Fruit fly (Drosophila melanogaster) whole organism, embryonic: ENCODE results near the gene par-6.

Experiments used
- B-H2 ChIP-seq: fragments of 200-800 bp; sonication (Bioruptor generic); optimal IDR thresholded peaks from 2 replicates; lab custom pipeline; 2018; ENCODE audit warnings: missing biosample characterization, mild to moderate bottlenecking, missing genetic modification characterization
- Bdp1 ChIP-seq: fragments of 200-800 bp; sonication (Bioruptor generic); optimal IDR thresholded peaks from 3 replicates; lab custom pipeline; 2016; ENCODE audit warnings: missing biosample characterization, missing genetic modification characterization
- Bteb2 ChIP-seq: fragments of 200-800 bp; sonication (Bioruptor generic); optimal IDR thresholded peaks from 2 replicates; lab custom pipeline; 2016; ENCODE audit warnings: missing biosample characterization, missing genetic modification characterization
- CG10267 ChIP-seq: fragments of 200-800 bp; sonication (Bioruptor generic); optimal IDR thresholded peaks from 2 replicates; lab custom pipeline; 2018; ENCODE audit warnings: missing biosample characterization, mild to moderate bottlenecking, missing genetic modification characterization, moderate library complexity
- CG10959 ChIP-seq: fragments of 200-800 bp; sonication (Bioruptor generic); IDR thresholded peaks from 2 replicates; pipeline ENCODE4 v1.3.6; 2022; ENCODE audit warnings: missing biosample characterization, missing genetic modification characterization
- CG12155 ChIP-seq: fragments of 200-800 bp; sonication (Bioruptor generic); optimal IDR thresholded peaks from 3 replicates; lab custom pipeline; 2016; ENCODE audit warnings: missing biosample characterization, missing genetic modification characterization
- CG12769 ChIP-seq: fragments of 200-800 bp; sonication (Bioruptor generic); optimal IDR thresholded peaks from 2 replicates; lab custom pipeline; 2019; ENCODE audit warnings: missing biosample characterization, mild to moderate bottlenecking, missing genetic modification characterization, moderate library complexity
- CG13296 ChIP-seq: fragments of 200-800 bp; sonication (Bioruptor generic); optimal IDR thresholded peaks from 3 replicates; lab custom pipeline; 2018; ENCODE audit warnings: missing biosample characterization, mild to moderate bottlenecking, missing genetic modification characterization
- CG14667 ChIP-seq: fragments of 200-800 bp; sonication (Bioruptor generic); IDR thresholded peaks from 2 replicates; pipeline ENCODE4 v1.3.6; 2022; ENCODE audit warnings: missing biosample characterization, missing genetic modification characterization
- CG14860 ChIP-seq: fragments of 200-800 bp; sonication (Bioruptor generic); IDR thresholded peaks from 3 replicates; pipeline ENCODE4 v1.3.6; 2022; ENCODE audit warnings: missing biosample characterization, missing genetic modification characterization; ENCODE audit not compliant: partially characterized antibody
- CG15073 ChIP-seq: fragments of 200-800 bp; sonication (Bioruptor generic); optimal IDR thresholded peaks from 2 replicates; lab custom pipeline; 2016; ENCODE audit warnings: missing biosample characterization, missing genetic modification characterization
- CG15479 ChIP-seq: fragments of 200-800 bp; sonication (Bioruptor generic); optimal IDR thresholded peaks from 3 replicates; lab custom pipeline; 2019; ENCODE audit warnings: missing biosample characterization, mild to moderate bottlenecking, missing genetic modification characterization, moderate library complexity
- CG18262 ChIP-seq: fragments of 200-800 bp; optimal IDR thresholded peaks from 3 replicates; lab custom pipeline; 2019; ENCODE audit warnings: missing biosample characterization, mild to moderate bottlenecking, missing genetic modification characterization, moderate library complexity
- CG30403 ChIP-seq: fragments of 200-800 bp; sonication (Bioruptor generic); optimal IDR thresholded peaks from 3 replicates; lab custom pipeline; 2016; ENCODE audit warnings: missing biosample characterization, missing genetic modification characterization
- CG31365 ChIP-seq: fragments of 200-800 bp; sonication (Bioruptor generic); optimal IDR thresholded peaks from 2 replicates; lab custom pipeline; 2018; ENCODE audit warnings: missing biosample characterization, mild to moderate bottlenecking, missing genetic modification characterization
- CG4282 ChIP-seq: fragments of 200-800 bp; sonication (Bioruptor generic); optimal IDR thresholded peaks from 2 replicates; lab custom pipeline; 2016; ENCODE audit warnings: missing biosample characterization, missing genetic modification characterization
- CG6683 ChIP-seq: fragments of 200-800 bp; sonication (Bioruptor generic); optimal IDR thresholded peaks from 2 replicates; lab custom pipeline; 2017; ENCODE audit warnings: missing biosample characterization, mild to moderate bottlenecking, missing genetic modification characterization, missing genetic modification reagents
- CG9609 ChIP-seq: fragments of 200-800 bp; sonication (Bioruptor generic); optimal IDR thresholded peaks from 3 replicates; lab custom pipeline; 2016; ENCODE audit warnings: missing biosample characterization, missing genetic modification characterization
- D ChIP-seq, 2 experiments: fragments of 200-800 bp in 1 of 2; fragments of >200 bp in 1 of 2; sonication (Bioruptor generic) in 1 of 2; optimal IDR thresholded peaks; 2 replicates in 1 of 2; 3 replicates in 1 of 2; lab custom pipeline; 2017; ENCODE audit warnings: mild to moderate bottlenecking in 1 of 2, missing biosample characterization in 1 of 2, missing genetic modification characterization in 1 of 2, missing genetic modification reagents in 1 of 2
- Dll ChIP-seq: fragments of 200-800 bp; sonication (Bioruptor generic); IDR thresholded peaks from 4 replicates; pipeline ENCODE4 v1.3.6; 2022; ENCODE audit warnings: missing biosample characterization, missing genetic modification characterization; ENCODE audit not compliant: partially characterized antibody
- H15 ChIP-seq: fragments of 200-800 bp; sonication (Bioruptor generic); IDR thresholded peaks from 3 replicates; pipeline ENCODE4 v1.3.6; 2022; ENCODE audit warnings: missing biosample characterization, missing genetic modification characterization
- HHEX ChIP-seq: fragments of 200-800 bp; sonication (Bioruptor generic); optimal IDR thresholded peaks from 3 replicates; lab custom pipeline; 2017; ENCODE audit warnings: missing biosample characterization, mild to moderate bottlenecking, missing genetic modification characterization, missing genetic modification reagents
- Lim3 ChIP-seq: fragments of 200-800 bp; sonication (Bioruptor generic); IDR thresholded peaks from 2 replicates; pipeline ENCODE4 v1.3.6; 2022; ENCODE audit warnings: missing biosample characterization, missing genetic modification characterization
- MESR4 ChIP-seq: fragments of 200-800 bp; sonication (Bioruptor generic); optimal IDR thresholded peaks from 2 replicates; lab custom pipeline; 2018; ENCODE audit warnings: missing biosample characterization, mild to moderate bottlenecking, missing genetic modification characterization, moderate library complexity
- Meics ChIP-seq: fragments of 200-800 bp; sonication (Bioruptor generic); optimal IDR thresholded peaks from 2 replicates; lab custom pipeline; 2017; ENCODE audit warnings: missing biosample characterization, mild to moderate bottlenecking, missing genetic modification characterization
- Optix ChIP-seq: fragments of 200-800 bp; sonication (Bioruptor generic); IDR thresholded peaks from 3 replicates; pipeline ENCODE4 v1.3.6; 2022; ENCODE audit warnings: missing biosample characterization, missing genetic modification characterization
- PHDP ChIP-seq: fragments of 200-800 bp; sonication (Bioruptor generic); optimal IDR thresholded peaks from 3 replicates; lab custom pipeline; 2018; ENCODE audit warnings: missing biosample characterization, mild to moderate bottlenecking, missing genetic modification characterization, moderate library complexity
- TFAM ChIP-seq: fragments of 200-800 bp; sonication (Bioruptor generic); optimal IDR thresholded peaks from 2 replicates; lab custom pipeline; 2017; ENCODE audit warnings: missing biosample characterization, missing genetic modification characterization, inconsistent platforms
- Tbp ChIP-seq: fragments of >200 bp; optimal IDR thresholded peaks from 2 replicates; lab custom pipeline; 2018; ENCODE audit warnings: missing biosample characterization, missing genetic modification characterization
- ac ChIP-seq: fragments of 200-800 bp; sonication (Bioruptor generic); optimal IDR thresholded peaks from 3 replicates; lab custom pipeline; 2017; ENCODE audit warnings: missing biosample characterization, mild to moderate bottlenecking, missing genetic modification characterization
- ato ChIP-seq: fragments of 200-800 bp; sonication (Bioruptor generic); IDR thresholded peaks from 2 replicates; pipeline ENCODE4 v1.3.6; 2022; ENCODE audit warnings: missing biosample characterization, missing genetic modification characterization; ENCODE audit not compliant: partially characterized antibody
- chm ChIP-seq: fragments of 200-800 bp; sonication (Bioruptor generic); IDR thresholded peaks from 2 replicates; pipeline ENCODE4 v1.3.6; 2022; ENCODE audit warnings: missing biosample characterization, missing genetic modification characterization
- corto ChIP-seq: fragments of 200-800 bp; sonication (Bioruptor generic); optimal IDR thresholded peaks from 2 replicates; lab custom pipeline; 2016; ENCODE audit warnings: missing biosample characterization, mild to moderate bottlenecking, missing genetic modification characterization, moderate library complexity
- croc ChIP-seq: fragments of 200-800 bp; sonication (Bioruptor generic); conservative IDR thresholded peaks from 3 replicates; pipeline ENCODE4 v1.3.6; 2022; ENCODE audit warnings: missing biosample characterization, missing genetic modification characterization
- dmrt99B ChIP-seq: fragments of 200-800 bp; sonication (Bioruptor generic); optimal IDR thresholded peaks from 2 replicates; lab custom pipeline; 2018; ENCODE audit warnings: missing biosample characterization, mild to moderate bottlenecking, missing genetic modification characterization, moderate library complexity
- exex ChIP-seq: fragments of 200-800 bp; sonication (Bioruptor generic); optimal IDR thresholded peaks from 4 replicates; lab custom pipeline; 2018; ENCODE audit warnings: missing biosample characterization, mild to moderate bottlenecking, missing genetic modification characterization, moderate library complexity
- hb ChIP-seq: fragments of 200-800 bp; sonication (Bioruptor generic); IDR thresholded peaks from 3 replicates; pipeline ENCODE4 v1.3.6; 2022; ENCODE audit warnings: missing biosample characterization, missing genetic modification characterization; ENCODE audit not compliant: partially characterized antibody
- hbn ChIP-seq: fragments of 200-800 bp; sonication (Bioruptor generic); IDR thresholded peaks from 2 replicates; pipeline ENCODE4 v1.3.6; 2022; ENCODE audit warnings: missing biosample characterization, missing genetic modification characterization; ENCODE audit not compliant: partially characterized antibody
- hkb ChIP-seq, 2 experiments: fragments of 200-800 bp in 1 of 2; fragments of >200 bp in 1 of 2; sonication (Bioruptor generic) in 1 of 2; IDR thresholded peaks in 1 of 2; optimal IDR thresholded peaks in 1 of 2; 2 replicates each; pipeline versions ENCODE4 v1.3.6 to Lab custom; 2017 to 2022; ENCODE audit warnings: missing biosample characterization in 1 of 2, missing genetic modification characterization in 1 of 2
- pum ChIP-seq: fragments of 200-800 bp; sonication (Bioruptor generic); optimal IDR thresholded peaks from 2 replicates; lab custom pipeline; 2016; ENCODE audit warnings: missing biosample characterization, missing genetic modification characterization
- repo ChIP-seq: fragments of 200-800 bp; sonication (Bioruptor generic); optimal IDR thresholded peaks from 2 replicates; lab custom pipeline; 2016; ENCODE audit warnings: missing biosample characterization, missing genetic modification characterization
- ssp ChIP-seq: fragments of 200-800 bp; sonication (Bioruptor generic); IDR thresholded peaks from 2 replicates; pipeline ENCODE4 v1.3.6; 2022; ENCODE audit warnings: missing biosample characterization, missing genetic modification characterization
- tap ChIP-seq: fragments of 200-800 bp; optimal IDR thresholded peaks from 3 replicates; lab custom pipeline; 2019; ENCODE audit warnings: missing biosample characterization, mild to moderate bottlenecking, missing genetic modification characterization, moderate library complexity
- toy ChIP-seq: fragments of 200-800 bp; sonication (Bioruptor generic); IDR thresholded peaks from 2 replicates; pipeline ENCODE4 v1.3.6; 2022; ENCODE audit warnings: missing biosample characterization, missing genetic modification characterization
- ttk ChIP-seq: fragments of 200-800 bp; sonication (Bioruptor generic); IDR thresholded peaks from 2 replicates; pipeline ENCODE4 v2.1.2; 2022; ENCODE audit warnings: missing biosample characterization, missing genetic modification characterization
- twi ChIP-seq: fragments of 200-800 bp; optimal IDR thresholded peaks from 2 replicates; lab custom pipeline; 2019; ENCODE audit warnings: missing biosample characterization, mild to moderate bottlenecking, missing genetic modification characterization, moderate library complexity
- vvl ChIP-seq: fragments of 200-800 bp; sonication (Bioruptor generic); IDR thresholded peaks from 2 replicates; pipeline ENCODE4 v1.3.6; 2022; ENCODE audit warnings: missing biosample characterization, missing genetic modification characterization
- wdn ChIP-seq: fragments of 200-800 bp; sonication (Bioruptor generic); IDR thresholded peaks from 2 replicates; pipeline ENCODE4 v1.3.6; 2022; ENCODE audit warnings: missing biosample characterization, missing genetic modification characterization
- zfh2 ChIP-seq: fragments of 200-800 bp; sonication (Bioruptor generic); optimal IDR thresholded peaks from 2 replicates; lab custom pipeline; 2016; ENCODE audit warnings: missing biosample characterization, missing genetic modification characterization

The par-6 gene

DNA sequence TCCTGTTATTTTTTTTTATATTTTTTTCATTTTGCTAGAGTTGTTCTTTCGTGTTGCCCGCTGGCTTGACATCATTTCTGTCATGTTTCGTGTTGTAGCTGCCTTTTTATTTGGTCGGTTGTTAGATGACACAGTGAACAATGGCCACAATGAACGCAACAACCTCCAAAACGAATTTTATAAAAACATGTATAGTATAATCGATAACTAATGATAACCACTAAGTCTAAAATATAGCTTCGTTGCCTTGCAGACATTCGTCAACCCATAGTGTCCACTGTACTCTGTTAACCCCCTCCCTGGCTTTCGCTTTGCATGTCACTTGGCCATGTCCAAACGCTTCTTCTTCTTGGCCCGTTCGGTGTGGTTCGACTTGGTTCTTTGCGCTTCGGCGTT, 10.6 kb downstream of the par-6 start (continued):
- TF ChIP-seq CG15479 (GFP tag; lab: Kevin White, UChicago) (no peak), corto (GFP tag; lab: Kevin White, UChicago) (no peak), CG14860 (GFP tag; lab: Robert Waterston, UW) (no peak), exex (tag; lab: Kevin White, UChicago) (no peak), CG10959 (GFP tag; lab: Robert Waterston, UW) (peak; percentile 76), CG6683 (GFP tag; lab: Kevin White, UChicago) (peak; percentile 3), Lim3 (GFP tag; lab: Robert Waterston, UW) (0 out of 2 replicates have a peak, but pooled peaks have one; percentile 16), PHDP (tag; lab: Kevin White, UChicago) (peak; percentile 57), hkb (optimal IDR thresholded peaks at IDR 0.05; lab: Kevin White, UChicago) (no peak), hkb (GFP tag; IDR thresholded peaks at IDR 0.05; lab: Robert Waterston, UW) (peak; percentile 85), croc (GFP tag; lab: Robert Waterston, UW) (peak; percentile 79), repo (GFP tag; lab: Kevin White, UChicago) (peak; percentile 60), toy (GFP tag; lab: Robert Waterston, UW) (peak; percentile 57; the same call in 1 of the 2 replicates), Bdp1 (GFP tag; lab: Kevin White, UChicago) (peak; percentile 54), CG12769 (tag; lab: Kevin White, UChicago) (peak; percentile 83), Dll (GFP tag; lab: Robert Waterston, UW) (no peak), D (optimal IDR thresholded peaks at IDR 0.05; lab: Kevin White, UChicago) (no peak), D (GFP tag; optimal IDR thresholded peaks at IDR 0.05; lab: Kevin White, UChicago) (peak; percentile 32), zfh2 (GFP tag; lab: Kevin White, UChicago) (peak; percentile 65), wdn (GFP tag; lab: Robert Waterston, UW) (peak; percentile 45; the same call in 1 of the 2 replicates), CG12155 (peak; percentile 48), tap (tag; lab: Kevin White, UChicago) (peak; percentile 64), ssp (GFP tag; lab: Robert Waterston, UW) (peak; percentile 73), B-H2 (no peak), vvl (GFP tag; lab: Robert Waterston, UW) (peak; percentile 92), ac (GFP tag; lab: Kevin White, UChicago) (no peak), CG30403 (GFP tag; lab: Kevin White, UChicago) (peak; percentile 51), CG31365 (tag; lab: Kevin White, UChicago) (peak; percentile 31), twi (tag; lab: Kevin White, UChicago) (peak; percentile 37), Optix (GFP tag; lab: Robert Waterston, UW) (peak; percentile 81), H15 (GFP tag; lab: Robert Waterston, UW) (peak; percentile 82), ttk (GFP tag; lab: Robert Waterston, UW) (peak; percentile 82), chm (GFP tag; lab: Robert Waterston, UW) (peak; percentile 87), TFAM (GFP tag; lab: Kevin White, UChicago) (peak; percentile 8), HHEX (peak; percentile 30), ato (GFP tag; lab: Robert Waterston, UW) (no peak), MESR4 (GFP tag; lab: Kevin White, UChicago) (no peak), hbn (GFP tag; lab: Robert Waterston, UW) (no peak), dmrt99B (tag; lab: Kevin White, UChicago) (peak; percentile 67), Meics (GFP tag; lab: Kevin White, UChicago) (peak; percentile 28), CG10267 (tag; lab: Kevin White, UChicago) (peak; percentile 55), CG13296 (GFP tag; lab: Kevin White, UChicago) (peak; percentile 54), Bteb2 (GFP tag; lab: Kevin White, UChicago) (peak; percentile 37), pum (GFP tag; lab: Kevin White, UChicago) (peak; percentile 73), CG15073 (GFP tag; lab: Kevin White, UChicago) (no peak), CG14667 (peak; percentile 79; the same call in 1 of the 2 replicates), CG4282 (GFP tag; lab: Kevin White, UChicago) (peak; percentile 38), hb (GFP tag; lab: Robert Waterston, UW) (no peak), CG18262 (tag; lab: Kevin White, UChicago) (peak; percentile 65), CG9609 (GFP tag; lab: Kevin White, UChicago) (peak; percentile 61), Tbp (GFP tag; lab: Kevin White, UChicago) (no peak)
